Worm (Caenorhabditis elegans) whole organism, L1 larva: ENCODE measurements around the gene bre-5.

ENCODE experiments used
- C04F5.9 ChIP-seq: sonication (generic microtip); optimal IDR thresholded peaks from 2 replicates; lab custom pipeline; 2016; ENCODE audit warnings: missing genetic modification characterization, missing compliant biosample characterization
- ceh-63 ChIP-seq: fragments of 200-800 bp; sonication (Bioruptor generic); optimal IDR thresholded peaks from 2 replicates; lab custom pipeline; 2018; ENCODE audit warnings: mild to moderate bottlenecking, missing genetic modification characterization, missing compliant biosample characterization
- ceh-90 ChIP-seq: sonication (generic microtip); optimal IDR thresholded peaks from 2 replicates; lab custom pipeline; 2016; ENCODE audit warnings: missing genetic modification characterization, missing compliant biosample characterization
- ces-1 ChIP-seq: fragments of 150-350 bp; optimal IDR thresholded peaks from 2 replicates; lab custom pipeline; 2014; ENCODE audit warnings: missing biosample characterization, missing genetic modification reagents, missing genetic modification characterization
- dpl-1 ChIP-seq, 3 experiments: fragments of 150-350 bp in 2 of 3; sonication (generic microtip) in 1 of 3; optimal IDR thresholded peaks; 2 replicates each; lab custom pipeline; 2014 to 2017; ENCODE audit warnings: missing biosample characterization in 3 of 3, missing genetic modification characterization in 3 of 3, missing genetic modification reagents in 3 of 3
- dsc-1 ChIP-seq: sonication (generic microtip); optimal IDR thresholded peaks from 2 replicates; lab custom pipeline; 2016; ENCODE audit warnings: mild to moderate bottlenecking, missing genetic modification characterization, missing compliant biosample characterization
- efl-1 ChIP-seq, 4 experiments: fragments of 150-350 bp; optimal IDR thresholded peaks in 3 of 4; peaks in 1 of 4; 1 replicate in 1 of 4; 2 replicates in 3 of 4; lab custom pipeline; 2014; ENCODE audit warnings: missing biosample characterization in 2 of 4, missing genetic modification characterization in 2 of 4, missing genetic modification reagents in 2 of 4
- efl-3 ChIP-seq: fragments of 200-800 bp; sonication (Bioruptor generic); optimal IDR thresholded peaks from 2 replicates; lab custom pipeline; 2018; ENCODE audit warnings: mild to moderate bottlenecking, missing genetic modification characterization, missing compliant biosample characterization
- fkh-10 ChIP-seq: sonication (generic microtip); optimal IDR thresholded peaks from 2 replicates; lab custom pipeline; 2017; ENCODE audit warnings: missing biosample characterization, missing genetic modification reagents, missing genetic modification characterization
- fkh-4 ChIP-seq: sonication (generic microtip); optimal IDR thresholded peaks from 2 replicates; lab custom pipeline; 2016; ENCODE audit warnings: missing compliant biosample characterization, missing genetic modification characterization, borderline replicate concordance
- fos-1 ChIP-seq: fragments of 150-350 bp; optimal IDR thresholded peaks from 2 replicates; lab custom pipeline; 2014; ENCODE audit warnings: missing biosample characterization, missing genetic modification characterization
- hlh-4 ChIP-seq: sonication (generic microtip); optimal IDR thresholded peaks from 2 replicates; lab custom pipeline; 2016; ENCODE audit warnings: mild to moderate bottlenecking, missing genetic modification characterization, missing compliant biosample characterization
- hpl-2 ChIP-seq: fragments of 150-350 bp; optimal IDR thresholded peaks from 2 replicates; lab custom pipeline; 2014; ENCODE audit warnings: missing biosample characterization, missing genetic modification reagents, missing genetic modification characterization
- isw-1 ChIP-seq: fragments of 200-800 bp; sonication (Bioruptor generic); IDR thresholded peaks from 2 replicates; pipeline ENCODE4 v1.3.6; 2022; ENCODE audit warnings: missing genetic modification characterization, missing compliant biosample characterization
- lin-13 ChIP-seq: fragments of 150-350 bp; optimal IDR thresholded peaks from 2 replicates; lab custom pipeline; 2014; ENCODE audit warnings: missing biosample characterization, missing genetic modification reagents, missing genetic modification characterization
- lin-14 ChIP-seq: fragments of 200-800 bp; sonication (Bioruptor generic); optimal IDR thresholded peaks from 2 replicates; lab custom pipeline; 2018; ENCODE audit warnings: mild to moderate bottlenecking, missing genetic modification characterization, moderate library complexity, missing compliant biosample characterization
- lin-35 ChIP-seq, 2 experiments: fragments of 150-350 bp; optimal IDR thresholded peaks; 2 replicates each; lab custom pipeline; 2014; ENCODE audit warnings: missing biosample characterization in 2 of 2, missing genetic modification characterization in 2 of 2, missing genetic modification reagents in 2 of 2
- lin-39 ChIP-seq: fragments of 150-350 bp; optimal IDR thresholded peaks from 2 replicates; lab custom pipeline; 2014; ENCODE audit warnings: missing biosample characterization, missing genetic modification reagents, missing genetic modification characterization
- lir-3 ChIP-seq: sonication (generic microtip); optimal IDR thresholded peaks from 2 replicates; lab custom pipeline; 2016; ENCODE audit warnings: mild to moderate bottlenecking, missing genetic modification characterization, moderate library complexity, missing compliant biosample characterization; ENCODE audit not compliant: poor library complexity
- lsy-2 ChIP-seq, 2 experiments: fragments of 150-350 bp; optimal IDR thresholded peaks; 2 replicates each; lab custom pipeline; 2014; ENCODE audit warnings: missing biosample characterization in 2 of 2, missing genetic modification characterization in 2 of 2
- mef-2 ChIP-seq: fragments of 150-350 bp; optimal IDR thresholded peaks from 2 replicates; lab custom pipeline; 2014; ENCODE audit warnings: missing biosample characterization, missing genetic modification characterization
- nhr-11 ChIP-seq: fragments of 150-350 bp; optimal IDR thresholded peaks from 2 replicates; lab custom pipeline; 2014; ENCODE audit warnings: missing biosample characterization, missing genetic modification characterization
- nhr-12 ChIP-seq: sonication (generic microtip); optimal IDR thresholded peaks from 2 replicates; lab custom pipeline; 2017; ENCODE audit warnings: missing biosample characterization, missing genetic modification characterization
- nhr-19 ChIP-seq: fragments of 200-800 bp; sonication (Bioruptor generic); conservative IDR thresholded peaks from 2 replicates; pipeline ENCODE4 v1.3.6; 2022; ENCODE audit warnings: missing genetic modification characterization, missing compliant biosample characterization
- nhr-76 ChIP-seq: sonication (generic microtip); optimal IDR thresholded peaks from 2 replicates; lab custom pipeline; 2017; ENCODE audit warnings: missing biosample characterization, missing genetic modification characterization
- nhr-77 ChIP-seq: fragments of 150-350 bp; optimal IDR thresholded peaks from 2 replicates; lab custom pipeline; 2014; ENCODE audit warnings: missing biosample characterization, missing genetic modification characterization
- pqm-1 ChIP-seq: sonication (generic microtip); optimal IDR thresholded peaks from 3 replicates; lab custom pipeline; 2017; ENCODE audit warnings: missing biosample characterization, missing genetic modification characterization
- skn-1 ChIP-seq: fragments of 150-350 bp; optimal IDR thresholded peaks from 2 replicates; lab custom pipeline; 2014; ENCODE audit warnings: missing biosample characterization, missing genetic modification characterization
- snpc-4 ChIP-seq: fragments of 150-350 bp; optimal IDR thresholded peaks from 2 replicates; lab custom pipeline; 2014; ENCODE audit warnings: missing biosample characterization, missing genetic modification characterization
- sox-4 ChIP-seq: sonication (generic microtip); optimal IDR thresholded peaks from 2 replicates; lab custom pipeline; 2016; ENCODE audit warnings: missing genetic modification characterization, missing compliant biosample characterization
- sup-37 ChIP-seq: fragments of 200-800 bp; sonication (Bioruptor generic); optimal IDR thresholded peaks from 2 replicates; lab custom pipeline; 2018; ENCODE audit warnings: mild to moderate bottlenecking, missing genetic modification characterization, missing compliant biosample characterization
- swsn-7 ChIP-seq: sonication (generic microtip); optimal IDR thresholded peaks from 2 replicates; lab custom pipeline; 2016; ENCODE audit warnings: missing genetic modification characterization, missing compliant biosample characterization
- tbx-2 ChIP-seq: sonication (generic microtip); optimal IDR thresholded peaks from 2 replicates; lab custom pipeline; 2016; ENCODE audit warnings: missing genetic modification characterization, missing compliant biosample characterization
- tlp-1 ChIP-seq: fragments of 150-350 bp; optimal IDR thresholded peaks from 2 replicates; lab custom pipeline; 2014; ENCODE audit warnings: missing biosample characterization, missing genetic modification characterization
- unc-30 ChIP-seq: sonication (generic microtip); optimal IDR thresholded peaks from 2 replicates; lab custom pipeline; 2017; ENCODE audit warnings: missing biosample characterization, missing genetic modification characterization
- unc-62 ChIP-seq: fragments of 150-350 bp; optimal IDR thresholded peaks from 2 replicates; lab custom pipeline; 2014; ENCODE audit warnings: missing biosample characterization, missing genetic modification reagents, missing genetic modification characterization
- unc-86 ChIP-seq: sonication (generic microtip); optimal IDR thresholded peaks from 2 replicates; lab custom pipeline; 2016; ENCODE audit warnings: missing genetic modification characterization, missing compliant biosample characterization
- vab-15 ChIP-seq: sonication (generic microtip); optimal IDR thresholded peaks from 2 replicates; lab custom pipeline; 2017; ENCODE audit warnings: missing genotype, mild to moderate bottlenecking, missing genetic modification characterization, missing compliant biosample characterization
- xbp-1 ChIP-seq: sonication (generic microtip); optimal IDR thresholded peaks from 2 replicates; lab custom pipeline; 2016; ENCODE audit warnings: missing genetic modification characterization, missing compliant biosample characterization
- zip-4 ChIP-seq: fragments of 200-800 bp; sonication (Bioruptor generic); optimal IDR thresholded peaks from 2 replicates; lab custom pipeline; 2018; ENCODE audit warnings: mild to moderate bottlenecking, missing genetic modification characterization, moderate library complexity, missing compliant biosample characterization
- ztf-4 ChIP-seq: fragments of 150-350 bp; optimal IDR thresholded peaks from 2 replicates; lab custom pipeline; 2014; ENCODE audit warnings: missing biosample characterization, missing genetic modification characterization

The bre-5 gene

ce11 chrIV:12078907-12079523 is 28.0 kb upstream of the bre-5 start, which contains the start of gene lex-1 (continued):
- TF ChIP-seq lin-39 (no peak), lsy-2 (tag; optimal IDR thresholded peaks at IDR 0.05; lab: Kevin White, UChicago) (peak; percentile 29 to 72), isw-1 (GFP tag; lab: Robert Waterston, UW) (no peak), sup-37 (GFP tag; lab: Kevin White, UChicago) (no peak), nhr-12 (tag; lab: Kevin White, UChicago) (no peak), nhr-77 (tag; lab: Kevin White, UChicago) (no peak), skn-1 (tag; lab: Kevin White, UChicago) (peak; percentile 37), xbp-1 (tag; lab: Kevin White, UChicago) (peak; percentile 36), swsn-7 (tag; lab: Kevin White, UChicago) (peak; percentile 3), lir-3 (tag; lab: Kevin White, UChicago) (no peak), ceh-90 (no peak), nhr-19 (GFP tag; lab: Robert Waterston, UW) (no peak), lin-13 (GFP tag; lab: Kevin White, UChicago) (no peak), efl-3 (GFP tag; lab: Kevin White, UChicago) (no peak), unc-62 (no peak), hlh-4 (tag; lab: Kevin White, UChicago) (no peak), sox-4 (tag; lab: Kevin White, UChicago) (no peak), fkh-4 (tag; lab: Kevin White, UChicago) (no peak), dsc-1 (tag; lab: Kevin White, UChicago) (no peak), zip-4 (no peak), tbx-2 (tag; lab: Kevin White, UChicago) (peak; percentile 4), nhr-76 (tag; lab: Kevin White, UChicago) (no peak), ceh-63 (no peak), mef-2 (tag; lab: Kevin White, UChicago) (no peak), hpl-2 (no peak), vab-15 (tag; lab: Kevin White, UChicago) (no peak), snpc-4 (tag; lab: Kevin White, UChicago) (no peak), C04F5.9 (tag; lab: Kevin White, UChicago) (peak; percentile 14), unc-30 (no peak), unc-86 (no peak), nhr-11 (tag; lab: Kevin White, UChicago) (no peak), lin-14 (GFP tag; lab: Kevin White, UChicago) (peak; percentile 40), pqm-1 (tag; lab: Kevin White, UChicago) (no peak), ztf-4 (tag; lab: Kevin White, UChicago) (no peak), ces-1 (GFP tag; lab: Kevin White, UChicago) (no peak), tlp-1 (no peak)

ce11 chrIV:12078112-12078812 is 27.2 kb upstream of the bre-5 start, which contains the start of gene tmed-1:
Gene tmed-1 (minus strand): TSS chrIV:12078162.
- TF ChIP-seq lsy-2 (tag; optimal IDR thresholded peaks at IDR 0.05; lab: Kevin White, UChicago), result peak in 1 of 2 experiments; percentile 24
- no peak for TF ChIP-seq fkh-10
- no peak for TF ChIP-seq efl-1 (optimal IDR thresholded peaks at IDR 0.05; lab: Kevin White, UChicago)
- TF ChIP-seq efl-1 (GFP tag; optimal IDR thresholded peaks at IDR 0.05 in 1 of 2; lab: Kevin White, UChicago), result peak in 1 of 2 experiments; percentile 26
- no peak for TF ChIP-seq fos-1 (tag; lab: Kevin White, UChicago)
- TF ChIP-seq lin-35 (GFP tag; optimal IDR thresholded peaks at IDR 0.05; lab: Kevin White, UChicago), result peak in 1 of 2 experiments; percentile 3
- TF ChIP-seq dpl-1 (GFP tag; optimal IDR thresholded peaks at IDR 0.05; lab: Kevin White, UChicago), result peak in 1 of 3 experiments; percentile 45
- TF ChIP-seq, all 84 proteins: peak for 4
